Worm (Caenorhabditis elegans): ENCODE measurements around the gene C39F7.5.

The C39F7.5 gene

ce11 chrV:1263939-1264823 lies at the start of gene C39F7.5, which contains the start of gene rab-1:
Gene C39F7.5 (plus strand): TSS chrV:1264773.
Gene rab-1 (minus strand): TSS chrV:1263989.
- peak; percentile 24 for TF ChIP-seq nhr-23 (tag; optimal IDR thresholded peaks at IDR 0.05)
- TF ChIP-seq nfya-1 (tag; optimal IDR thresholded peaks at IDR 0.05; ENCODE audit: insufficient read depth), result peak; percentile 67
- no peak for TF ChIP-seq tbx-2 (tag; optimal IDR thresholded peaks at IDR 0.05)
- TF ChIP-seq pha-4 (tag; optimal IDR thresholded peaks at IDR 0.05), result peak; percentile 74
- no peak for TF ChIP-seq sea-2 (GFP tag; optimal IDR thresholded peaks at IDR 0.05)
- no peak for TF ChIP-seq nhr-76 (tag; optimal IDR thresholded peaks at IDR 0.05)
- no peak for TF ChIP-seq fkh-2 (tag; optimal IDR thresholded peaks at IDR 0.05)
- TF ChIP-seq nhr-67 (tag; optimal IDR thresholded peaks at IDR 0.05), result no peak
- no peak for TF ChIP-seq fkh-10 (GFP tag; optimal IDR thresholded peaks at IDR 0.05)
- no peak for TF ChIP-seq fos-1 (tag; optimal IDR thresholded peaks at IDR 0.05)
- peak; percentile 58 for TF ChIP-seq elt-2 (tag; optimal IDR thresholded peaks at IDR 0.05)
- TF ChIP-seq skn-1 (tag; optimal IDR thresholded peaks at IDR 0.05), result no peak
- TF ChIP-seq zag-1 (tag; optimal IDR thresholded peaks at IDR 0.05), result no peak
- TF ChIP-seq ceh-82 (tag; optimal IDR thresholded peaks at IDR 0.05), result no peak
- no peak for TF ChIP-seq eor-1 (tag; optimal IDR thresholded peaks at IDR 0.05)
- no peak for TF ChIP-seq nhr-11 (tag; optimal IDR thresholded peaks at IDR 0.05)
- TF ChIP-seq nhr-77 (tag; optimal IDR thresholded peaks at IDR 0.05), result no peak
- no peak for TF ChIP-seq elt-1 (tag; optimal IDR thresholded peaks at IDR 0.05)
- no peak for TF ChIP-seq ztf-11 (tag; optimal IDR thresholded peaks at IDR 0.05)
- no peak for TF ChIP-seq R02D3.7 (tag; optimal IDR thresholded peaks at IDR 0.05)
- no peak for TF ChIP-seq elt-3 (tag; optimal IDR thresholded peaks at IDR 0.05)
- no peak for TF ChIP-seq nhr-28 (tag; optimal IDR thresholded peaks at IDR 0.05)
- no peak for TF ChIP-seq ZK546.5 (tag; optimal IDR thresholded peaks at IDR 0.05)
- TF ChIP-seq unc-62 (GFP tag; optimal IDR thresholded peaks at IDR 0.05), result no peak
- no peak for TF ChIP-seq unc-39 (tag; optimal IDR thresholded peaks at IDR 0.05)
- TF ChIP-seq mdl-1 (tag; optimal IDR thresholded peaks at IDR 0.05), result no peak
- peak; percentile 21 for TF ChIP-seq hmg-11 (tag; optimal IDR thresholded peaks at IDR 0.05)
- TF ChIP-seq egl-27 (tag; optimal IDR thresholded peaks at IDR 0.05), result no peak
- no peak for TF ChIP-seq aly-2 (tag; optimal IDR thresholded peaks at IDR 0.05)
- peak; percentile 27 for TF ChIP-seq egl-5 (tag; optimal IDR thresholded peaks at IDR 0.05)
- peak; percentile 60 for TF ChIP-seq snpc-4 (tag; optimal IDR thresholded peaks at IDR 0.05)
- TF ChIP-seq lin-39 (tag; optimal IDR thresholded peaks at IDR 0.05), result peak; percentile 77
- TF ChIP-seq pqm-1 (tag; optimal IDR thresholded peaks at IDR 0.05), result peak; percentile 34
- TF ChIP-seq ceh-9 (tag; optimal IDR thresholded peaks at IDR 0.05), result no peak
- peak; percentile 8 for TF ChIP-seq ztf-4 (tag; optimal IDR thresholded peaks at IDR 0.05)
- no peak for TF ChIP-seq ama-1 (optimal IDR thresholded peaks at IDR 0.05)
- no peak for TF ChIP-seq lsy-12 (tag; optimal IDR thresholded peaks at IDR 0.05)
- no peak for TF ChIP-seq nhr-12 (tag; optimal IDR thresholded peaks at IDR 0.05)
- no peak for TF ChIP-seq nhr-25 (tag; optimal IDR thresholded peaks at IDR 0.05)
- TF ChIP-seq jun-1 (tag; optimal IDR thresholded peaks at IDR 0.05), result no peak
- no peak for TF ChIP-seq ceh-28 (tag; optimal IDR thresholded peaks at IDR 0.05)
- no peak for TF ChIP-seq daf-12 (tag; optimal IDR thresholded peaks at IDR 0.05)
- TF ChIP-seq mml-1 (tag; optimal IDR thresholded peaks at IDR 0.05), result no peak
- TF ChIP-seq lin-15B (tag; optimal IDR thresholded peaks at IDR 0.05), result peak; percentile 81
- TF ChIP-seq nhr-43 (tag; optimal IDR thresholded peaks at IDR 0.05; ENCODE audit: poor library complexity, severe bottlenecking), result no peak
- TF ChIP-seq nhr-237 (tag; optimal IDR thresholded peaks at IDR 0.05), result no peak
- TF ChIP-seq ceh-16 (tag; optimal IDR thresholded peaks at IDR 0.05), result no peak

All from whole organism, L3 larva.